Worm (Caenorhabditis elegans) whole organism, late embryonic: Measurements from ENCODE around the gene amt-3.

Experiments
- C08G9.2 ChIP-seq: sonication (generic microtip); optimal IDR thresholded peaks from 2 replicates; lab custom pipeline; 2016; ENCODE audit warnings: mild to moderate bottlenecking, missing genetic modification characterization, moderate library complexity, missing compliant biosample characterization
- F13H6.1 ChIP-seq: sonication (generic microtip); optimal IDR thresholded peaks from 2 replicates; lab custom pipeline; 2016; ENCODE audit warnings: missing genetic modification characterization, missing compliant biosample characterization
- elt-4 ChIP-seq: sonication (generic microtip); optimal IDR thresholded peaks from 2 replicates; lab custom pipeline; 2016; ENCODE audit warnings: missing genetic modification characterization, missing compliant biosample characterization
- syd-9 ChIP-seq: sonication (generic microtip); optimal IDR thresholded peaks from 2 replicates; lab custom pipeline; 2016; ENCODE audit warnings: mild to moderate bottlenecking, missing genetic modification characterization, moderate library complexity, missing compliant biosample characterization

DNA sequence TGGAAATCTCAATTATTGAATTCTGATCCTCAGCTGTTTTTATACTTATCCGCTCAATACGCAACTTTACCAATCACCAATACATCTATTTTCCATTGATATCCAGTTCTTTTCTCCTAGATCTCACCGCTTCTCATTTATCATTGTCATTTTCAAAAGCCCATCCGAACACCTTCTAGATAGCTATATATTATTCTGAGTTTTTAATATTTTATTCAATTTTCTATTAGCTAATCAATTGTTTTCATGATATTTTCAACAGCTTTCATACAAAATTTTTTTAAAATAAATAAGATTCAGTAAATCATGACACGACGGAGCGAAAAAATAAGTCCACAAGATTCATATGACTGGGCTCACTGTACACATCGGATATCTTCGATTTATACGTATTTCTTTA lies 12.2 kb upstream of the amt-3 start, which contains the start of gene F49E12.12:
- TF ChIP-seq C08G9.2 (tag; lab: Kevin White, UChicago) (no peak), elt-4 (tag; lab: Kevin White, UChicago) (no peak), syd-9 (tag; lab: Kevin White, UChicago) (no peak), F13H6.1 (tag; lab: Kevin White, UChicago) (no peak)
